Worm (Caenorhabditis elegans) whole organism, L1 larva: ENCODE results near the gene R11D1.4.

Experiments
- ama-1 ChIP-seq: fragments of 150-350 bp; optimal IDR thresholded peaks from 2 replicates; lab custom pipeline; 2014
- fkh-8 ChIP-seq: sonication (generic microtip); optimal IDR thresholded peaks from 2 replicates; lab custom pipeline; 2016; ENCODE audit warnings: mild to moderate bottlenecking, missing genetic modification characterization, missing compliant biosample characterization
- lin-39 ChIP-seq: fragments of 150-350 bp; optimal IDR thresholded peaks from 2 replicates; lab custom pipeline; 2014; ENCODE audit warnings: missing biosample characterization, missing genetic modification reagents, missing genetic modification characterization
- lir-3 ChIP-seq: sonication (generic microtip); optimal IDR thresholded peaks from 2 replicates; lab custom pipeline; 2016; ENCODE audit warnings: mild to moderate bottlenecking, missing genetic modification characterization, moderate library complexity, missing compliant biosample characterization; ENCODE audit not compliant: poor library complexity
- mab-9 ChIP-seq: fragments of 200-800 bp; sonication (Bioruptor generic); IDR thresholded peaks from 2 replicates; pipeline ENCODE4 v1.3.6; 2022; ENCODE audit warnings: missing genetic modification reagents, missing genetic modification characterization, missing compliant biosample characterization
- mep-1 ChIP-seq: fragments of 150-350 bp; optimal IDR thresholded peaks from 2 replicates; lab custom pipeline; 2014; ENCODE audit warnings: missing biosample characterization, missing genetic modification characterization
- nhr-11 ChIP-seq: fragments of 150-350 bp; optimal IDR thresholded peaks from 2 replicates; lab custom pipeline; 2014; ENCODE audit warnings: missing biosample characterization, missing genetic modification characterization
- nhr-12 ChIP-seq: sonication (generic microtip); optimal IDR thresholded peaks from 2 replicates; lab custom pipeline; 2017; ENCODE audit warnings: missing biosample characterization, missing genetic modification characterization
- nhr-77 ChIP-seq: fragments of 150-350 bp; optimal IDR thresholded peaks from 2 replicates; lab custom pipeline; 2014; ENCODE audit warnings: missing biosample characterization, missing genetic modification characterization
- nhr-90 ChIP-seq: sonication (generic microtip); optimal IDR thresholded peaks from 2 replicates; lab custom pipeline; 2016; ENCODE audit warnings: mild to moderate bottlenecking, missing genetic modification characterization, missing compliant biosample characterization; ENCODE audit not compliant: poor library complexity
- swsn-7 ChIP-seq: sonication (generic microtip); optimal IDR thresholded peaks from 2 replicates; lab custom pipeline; 2016; ENCODE audit warnings: missing genetic modification characterization, missing compliant biosample characterization
- unc-30 ChIP-seq: sonication (generic microtip); optimal IDR thresholded peaks from 2 replicates; lab custom pipeline; 2017; ENCODE audit warnings: missing biosample characterization, missing genetic modification characterization
- unc-86 ChIP-seq: sonication (generic microtip); optimal IDR thresholded peaks from 2 replicates; lab custom pipeline; 2016; ENCODE audit warnings: missing genetic modification characterization, missing compliant biosample characterization

DNA sequence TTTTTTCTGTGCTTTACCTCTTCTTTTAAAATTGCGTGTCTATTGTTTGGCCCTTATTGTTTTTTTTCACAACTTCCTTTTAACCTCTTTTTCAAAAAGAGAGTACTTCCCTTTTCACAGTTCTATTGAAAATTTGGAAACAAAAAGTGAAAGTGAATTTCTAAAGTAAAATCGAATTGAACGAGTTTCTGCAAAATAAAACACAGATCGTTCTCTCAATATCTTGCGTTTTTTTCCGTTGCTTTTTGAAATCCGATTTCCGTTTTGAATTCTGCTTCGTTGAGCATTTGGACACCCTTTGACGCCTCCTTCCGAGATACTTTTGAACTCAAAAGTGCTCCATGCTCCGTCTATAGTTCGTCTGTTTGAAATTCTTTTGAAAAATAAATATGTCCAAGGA, 37.7 kb downstream of the R11D1.4 start:
- TF ChIP-seq mep-1 (tag; lab: Kevin White, UChicago) (no peak), lin-39 (no peak), nhr-90 (tag; lab: Kevin White, UChicago) (no peak), nhr-11 (tag; lab: Kevin White, UChicago) (no peak), nhr-77 (tag; lab: Kevin White, UChicago) (no peak), unc-86 (tag; lab: Kevin White, UChicago) (no peak), nhr-12 (tag; lab: Kevin White, UChicago) (no peak), mab-9 (GFP tag; lab: Robert Waterston, UW) (no peak), unc-30 (no peak), swsn-7 (tag; lab: Kevin White, UChicago) (no peak), fkh-8 (tag; lab: Kevin White, UChicago) (no peak), lir-3 (no peak), ama-1 (no peak)
